Fruit fly (Drosophila melanogaster) Kc167 (cell line): ENCODE results near the gene dtn.

ENCODE experiments used
- Sin3A ChIP-seq: fragments of >200 bp; optimal IDR thresholded peaks from 2 replicates; lab custom pipeline; 2018; ENCODE audit warnings: missing external identifiers
- psq ChIP-seq: fragments of >200 bp; optimal IDR thresholded peaks from 2 replicates; lab custom pipeline; 2017; ENCODE audit warnings: missing external identifiers

dm6 chrX:6279629-6280073 lies 54.2 kb downstream of the dtn start, which contains the start of gene Ubi-p5E:
- no peak for TF ChIP-seq Sin3A (lab: Kevin White, UChicago)
- no peak for TF ChIP-seq psq (lab: Kevin White, UChicago)
